Worm (Caenorhabditis elegans) whole organism, late embryonic: ENCODE measurements around the gene C18B2.3.

Experiments used
- ama-1 ChIP-seq: fragments of 150-350 bp; optimal IDR thresholded peaks from 2 replicates; lab custom pipeline; 2014
- ceh-2 ChIP-seq: sonication (generic microtip); optimal IDR thresholded peaks from 2 replicates; lab custom pipeline; 2016; ENCODE audit warnings: missing genotype, missing genetic modification characterization, missing compliant biosample characterization
- ceh-30 ChIP-seq: fragments of 150-350 bp; optimal IDR thresholded peaks from 2 replicates; lab custom pipeline; 2014; ENCODE audit warnings: missing biosample characterization, missing genetic modification characterization
- eyg-1 ChIP-seq: sonication (generic microtip); optimal IDR thresholded peaks from 2 replicates; lab custom pipeline; 2016; ENCODE audit warnings: missing genotype, missing genetic modification characterization, missing compliant biosample characterization
- mec-3 ChIP-seq: sonication (generic microtip); optimal IDR thresholded peaks from 2 replicates; lab custom pipeline; 2016; ENCODE audit warnings: borderline replicate concordance, missing genetic modification characterization, missing compliant biosample characterization
- pha-4 ChIP-seq: fragments of 150-350 bp; optimal IDR thresholded peaks from 2 replicates; lab custom pipeline; 2018; ENCODE audit warnings: missing biosample characterization, missing genetic modification reagents, missing genetic modification characterization
- unc-55 ChIP-seq: sonication (generic microtip); optimal IDR thresholded peaks from 2 replicates; lab custom pipeline; 2017; ENCODE audit warnings: missing biosample characterization, missing genetic modification reagents, missing genetic modification characterization

- TF ChIP-seq ama-1 (lab: Kevin White, UChicago) (no peak), mec-3 (tag; lab: Kevin White, UChicago) (no peak), eyg-1 (tag; lab: Kevin White, UChicago) (no peak), unc-55 (GFP tag; lab: Kevin White, UChicago) (no peak), pha-4 (no peak), ceh-2 (tag; lab: Kevin White, UChicago) (no peak), ceh-30 (tag; lab: Kevin White, UChicago) (no peak)
Measured at ce11 chrX:3553687-3554086, 47.9 kb upstream of the C18B2.3 start.
